Worm (Caenorhabditis elegans) whole organism, young adult: ENCODE measurements around the gene mtx-2.

Source experiments
- B0035.1 ChIP-seq: sonication (generic microtip); optimal IDR thresholded peaks from 2 replicates; lab custom pipeline; 2016; ENCODE audit warnings: missing genetic modification characterization, mild to moderate bottlenecking, missing compliant biosample characterization, missing genotype, missing genetic modification reagents
- B0261.1 ChIP-seq: sonication (generic microtip); optimal IDR thresholded peaks from 2 replicates; lab custom pipeline; 2016; ENCODE audit warnings: mild to moderate bottlenecking, missing genetic modification characterization, moderate library complexity, missing compliant biosample characterization
- F10E7.11 ChIP-seq: sonication (generic microtip); optimal IDR thresholded peaks from 2 replicates; lab custom pipeline; 2017; ENCODE audit warnings: mild to moderate bottlenecking, missing genetic modification characterization, moderate library complexity, missing compliant biosample characterization
- Y67H2A.10 ChIP-seq: fragments of 200-800 bp; sonication (Bioruptor generic); conservative IDR thresholded peaks from 2 replicates; pipeline ENCODE4 v1.3.6; 2022; ENCODE audit warnings: missing genetic modification reagents, missing genetic modification characterization, missing compliant biosample characterization
- ZK185.1 ChIP-seq: sonication (generic microtip); optimal IDR thresholded peaks from 2 replicates; lab custom pipeline; 2016; ENCODE audit warnings: mild to moderate bottlenecking, missing genetic modification characterization, missing compliant biosample characterization; ENCODE audit not compliant: poor library complexity, severe bottlenecking
- ama-1 ChIP-seq, 3 experiments: fragments of 150-350 bp in 1 of 3; sonication (generic microtip) in 2 of 3; optimal IDR thresholded peaks; 2 replicates each; lab custom pipeline; 2014 to 2018; ENCODE audit warnings: missing biosample characterization in 2 of 3, missing genetic modification characterization in 2 of 3, missing genetic modification reagents in 2 of 3
- aptf-2 ChIP-seq: fragments of 200-800 bp; sonication (Bioruptor generic); conservative IDR thresholded peaks from 2 replicates; pipeline ENCODE4 v1.3.6; 2022; ENCODE audit warnings: missing genetic modification reagents, missing genetic modification characterization, missing compliant biosample characterization
- athp-1 ChIP-seq: sonication (generic microtip); optimal IDR thresholded peaks from 2 replicates; lab custom pipeline; 2017; ENCODE audit warnings: mild to moderate bottlenecking, missing genetic modification characterization, missing compliant biosample characterization
- attf-3 ChIP-seq: fragments of 200-800 bp; sonication (Bioruptor generic); conservative IDR thresholded peaks from 2 replicates; pipeline ENCODE4 v1.3.6; 2022; ENCODE audit warnings: missing genetic modification reagents, missing genetic modification characterization, missing compliant biosample characterization
- attf-5 ChIP-seq: fragments of 200-800 bp; sonication (Bioruptor generic); optimal IDR thresholded peaks from 2 replicates; lab custom pipeline; 2018; ENCODE audit warnings: mild to moderate bottlenecking, missing genetic modification characterization, missing compliant biosample characterization
- ccch-3 ChIP-seq: fragments of 200-800 bp; sonication (Bioruptor generic); optimal IDR thresholded peaks from 2 replicates; lab custom pipeline; 2018; ENCODE audit warnings: mild to moderate bottlenecking, missing genetic modification characterization, missing compliant biosample characterization
- ceh-40 ChIP-seq: fragments of 200-800 bp; sonication (Bioruptor generic); IDR thresholded peaks from 2 replicates; pipeline ENCODE4 v1.3.6; 2022; ENCODE audit warnings: missing genetic modification characterization, missing compliant biosample characterization
- dox-1 ChIP-seq: fragments of 200-800 bp; sonication (Bioruptor generic); IDR thresholded peaks from 2 replicates; pipeline ENCODE4 v1.3.6; 2022; ENCODE audit warnings: missing genetic modification reagents, missing genetic modification characterization, missing compliant biosample characterization
- dpl-1 ChIP-seq: fragments of 150-350 bp; optimal IDR thresholded peaks from 2 replicates; lab custom pipeline; 2014; ENCODE audit warnings: missing biosample characterization, missing genetic modification reagents, missing genetic modification characterization
- egrh-3 ChIP-seq: fragments of 200-800 bp; sonication (Bioruptor generic); IDR thresholded peaks from 2 replicates; pipeline ENCODE4 v1.3.6; 2022; ENCODE audit warnings: missing genetic modification reagents, missing genetic modification characterization, missing compliant biosample characterization
- ekl-4 ChIP-seq: fragments of 200-800 bp; sonication (Bioruptor generic); IDR thresholded peaks from 2 replicates; pipeline ENCODE4 v1.3.6; 2022; ENCODE audit warnings: missing genetic modification reagents, missing genetic modification characterization, missing compliant biosample characterization
- him-1 ChIP-seq: sonication (generic microtip); optimal IDR thresholded peaks from 2 replicates; lab custom pipeline; 2016; ENCODE audit warnings: missing genotype, missing genetic modification reagents, missing genetic modification characterization, missing compliant biosample characterization
- hmg-1.2 ChIP-seq: fragments of 200-800 bp; sonication (Bioruptor generic); IDR thresholded peaks from 2 replicates; pipeline ENCODE4 v1.3.6; 2022; ENCODE audit warnings: missing genetic modification reagents, missing genetic modification characterization, missing compliant biosample characterization
- lag-1 ChIP-seq: fragments of 200-800 bp; sonication (Bioruptor generic); IDR thresholded peaks from 2 replicates; pipeline ENCODE4 v1.3.6; 2022; ENCODE audit warnings: missing genetic modification reagents, missing genetic modification characterization, missing compliant biosample characterization
- let-607 ChIP-seq, 2 experiments: fragments of 200-800 bp in 1 of 2; sonication (Bioruptor generic) in 1 of 2; sonication (generic microtip) in 1 of 2; optimal IDR thresholded peaks; 2 replicates each; lab custom pipeline; 2016 to 2018; ENCODE audit warnings: mild to moderate bottlenecking in 2 of 2, missing compliant biosample characterization in 2 of 2, missing genetic modification characterization in 2 of 2, moderate library complexity in 2 of 2, missing genotype in 1 of 2
- lin-26 ChIP-seq: fragments of 200-800 bp; sonication (Bioruptor generic); IDR thresholded peaks from 2 replicates; pipeline ENCODE4 v1.3.6; 2022; ENCODE audit warnings: missing genetic modification reagents, missing genetic modification characterization, missing compliant biosample characterization
- lsl-1 ChIP-seq: fragments of 200-800 bp; sonication (Bioruptor generic); optimal IDR thresholded peaks from 2 replicates; lab custom pipeline; 2018; ENCODE audit warnings: mild to moderate bottlenecking, missing genetic modification characterization, moderate library complexity, missing compliant biosample characterization
- madf-3 ChIP-seq: fragments of 200-800 bp; sonication (Bioruptor generic); IDR thresholded peaks from 2 replicates; pipeline ENCODE4 v1.3.6; 2022; ENCODE audit warnings: missing genetic modification reagents, missing genetic modification characterization, missing compliant biosample characterization
- mes-4 ChIP-seq: sonication (generic microtip); optimal IDR thresholded peaks from 2 replicates; lab custom pipeline; 2016; ENCODE audit warnings: missing genotype, missing genetic modification characterization, missing compliant biosample characterization
- nhr-120 ChIP-seq: fragments of 200-800 bp; sonication (Bioruptor generic); IDR thresholded peaks from 2 replicates; pipeline ENCODE4 v1.3.6; 2022; ENCODE audit warnings: missing genetic modification characterization, missing compliant biosample characterization
- pha-4 ChIP-seq: fragments of 150-350 bp; sonication (generic microtip); optimal IDR thresholded peaks from 2 replicates; lab custom pipeline; 2014; ENCODE audit warnings: missing biosample characterization, missing genetic modification reagents, missing genetic modification characterization
- repo-1 ChIP-seq: sonication (generic microtip); optimal IDR thresholded peaks from 2 replicates; lab custom pipeline; 2017; ENCODE audit warnings: mild to moderate bottlenecking, missing genetic modification characterization, missing compliant biosample characterization
- rpc-1 ChIP-seq, 2 experiments: fragments of 150-350 bp in 1 of 2; sonication (generic microtip) in 1 of 2; optimal IDR thresholded peaks; 2 replicates each; lab custom pipeline; 2014 to 2018; ENCODE audit warnings: missing biosample characterization in 1 of 2, missing genetic modification characterization in 1 of 2, missing genetic modification reagents in 1 of 2, missing genotype in 1 of 2
- sdz-38 ChIP-seq: sonication (generic microtip); optimal IDR thresholded peaks from 2 replicates; lab custom pipeline; 2016; ENCODE audit warnings: missing genotype, missing genetic modification characterization, missing compliant biosample characterization
- sea-2 ChIP-seq: fragments of 200-800 bp; sonication (Bioruptor generic); IDR thresholded peaks from 2 replicates; pipeline ENCODE4 v1.3.6; 2022; ENCODE audit warnings: missing genetic modification characterization, missing compliant biosample characterization
- tbp1 ChIP-seq: fragments of 200-800 bp; sonication (Bioruptor generic); optimal IDR thresholded peaks from 2 replicates; lab custom pipeline; 2018; ENCODE audit warnings: mild to moderate bottlenecking, missing genetic modification characterization, missing compliant biosample characterization
- ztf-18 ChIP-seq: sonication (generic microtip); optimal IDR thresholded peaks from 2 replicates; lab custom pipeline; 2016; ENCODE audit warnings: missing genotype, mild to moderate bottlenecking, missing genetic modification characterization, missing compliant biosample characterization
- ztf-25 ChIP-seq: fragments of 200-800 bp; sonication (Bioruptor generic); IDR thresholded peaks from 2 replicates; pipeline ENCODE4 v1.3.6; 2022; ENCODE audit warnings: missing genetic modification reagents, missing genetic modification characterization, missing compliant biosample characterization
- ztf-28 ChIP-seq: fragments of 200-800 bp; sonication (Bioruptor generic); IDR thresholded peaks from 2 replicates; pipeline ENCODE4 v1.3.6; 2022; ENCODE audit warnings: missing genetic modification reagents, missing genetic modification characterization, missing compliant biosample characterization

mtx-2 gene

ce11 chrIII:7769965-7770364 is 6.6 kb upstream of the mtx-2 start, which contains the start of gene snu-23:
Gene snu-23 (minus strand): TSS chrIII:7770120.
- TF ChIP-seq Y67H2A.10 (GFP tag; lab: Robert Waterston, UW): no peak
- no peak for TF ChIP-seq nhr-120
- TF ChIP-seq lin-26 (GFP tag; lab: Robert Waterston, UW): no peak
- peak; percentile 44 to 78 for TF ChIP-seq let-607 (tag; optimal IDR thresholded peaks at IDR 0.05; lab: Kevin White, UChicago)
- TF ChIP-seq aptf-2 (GFP tag; lab: Robert Waterston, UW): no peak
- no peak for TF ChIP-seq rpc-1 (optimal IDR thresholded peaks at IDR 0.05; lab: Kevin White, UChicago)
- TF ChIP-seq rpc-1 (tag; optimal IDR thresholded peaks at IDR 0.05; lab: Kevin White, UChicago): peak; percentile 32
- TF ChIP-seq ZK185.1 (tag; lab: Kevin White, UChicago): no peak
- 0 out of 2 replicates have a peak, but pooled peaks have one; percentile 48 for TF ChIP-seq madf-3 (GFP tag; lab: Robert Waterston, UW)
- TF ChIP-seq ztf-25 (GFP tag; lab: Robert Waterston, UW): no peak
- TF ChIP-seq ceh-40 (GFP tag; lab: Robert Waterston, UW): no peak
- peak; percentile 47; the same call in 1 of the 2 replicates for TF ChIP-seq dox-1
- TF ChIP-seq attf-5 (GFP tag; lab: Kevin White, UChicago): no peak
- TF ChIP-seq tbp1 (GFP tag; lab: Kevin White, UChicago): peak; percentile 47
- TF ChIP-seq lsl-1 (GFP tag; lab: Kevin White, UChicago): peak; percentile 38
- TF ChIP-seq attf-3 (GFP tag; lab: Robert Waterston, UW): 0 out of 2 replicates have a peak, but pooled peaks have one; percentile 18
- peak; percentile 44; the same call in 1 of the 2 replicates for TF ChIP-seq hmg-1.2 (GFP tag; lab: Robert Waterston, UW)
- TF ChIP-seq ztf-18 (tag; lab: Kevin White, UChicago): peak; percentile 5
- TF ChIP-seq B0261.1 (tag; lab: Kevin White, UChicago): peak; percentile 42
- TF ChIP-seq, all 124 proteins: peak for 10

ce11 chrIII:7768963-7769362 is 5.6 kb upstream of the mtx-2 start, which contains the start of gene ZK686.3:
Gene ZK686.3 (minus strand): TSS chrIII:7769063.
- no peak for TF ChIP-seq dpl-1 (GFP tag; lab: Kevin White, UChicago)
- TF ChIP-seq B0035.1 (tag; lab: Kevin White, UChicago): no peak

ce11 chrIII:7767415-7767814 is 4.0 kb upstream of the mtx-2 start, which contains the start of gene ZK686.5:
Gene ZK686.5 (minus strand): TSS chrIII:7767515.
- TF ChIP-seq ztf-28 (GFP tag; lab: Robert Waterston, UW) (no peak), ekl-4 (GFP tag; lab: Robert Waterston, UW) (no peak), pha-4 (tag; lab: Kevin White, UChicago) (no peak), sdz-38 (tag; lab: Kevin White, UChicago) (no peak), madf-3 (GFP tag; lab: Robert Waterston, UW) (no peak), ccch-3 (GFP tag; lab: Kevin White, UChicago) (no peak), ama-1 (optimal IDR thresholded peaks at IDR 0.05; lab: Kevin White, UChicago) (no peak), ama-1 (GFP tag; optimal IDR thresholded peaks at IDR 0.05; lab: Kevin White, UChicago) (no peak), mes-4 (tag; lab: Kevin White, UChicago) (no peak), attf-5 (GFP tag; lab: Kevin White, UChicago) (no peak), repo-1 (tag; lab: Kevin White, UChicago) (no peak), egrh-3 (GFP tag; lab: Robert Waterston, UW) (no peak), lag-1 (GFP tag; lab: Robert Waterston, UW) (no peak), him-1 (tag; lab: Kevin White, UChicago) (no peak), nhr-120 (no peak), attf-3 (GFP tag; lab: Robert Waterston, UW) (no peak), athp-1 (tag; lab: Kevin White, UChicago) (no peak), F10E7.11 (tag; lab: Kevin White, UChicago) (no peak), B0035.1 (tag; lab: Kevin White, UChicago) (no peak), sea-2 (GFP tag; lab: Robert Waterston, UW) (no peak)
